Fruit fly (Drosophila melanogaster) whole organism, wandering third instar larva: ENCODE results near the gene acj6.

Source experiments
- Abd-B ChIP-seq: fragments of >200 bp; optimal IDR thresholded peaks from 2 replicates; lab custom pipeline; 2017; ENCODE audit warnings: missing biosample characterization, missing genetic modification characterization
- CG32264 ChIP-seq: fragments of 200-800 bp; sonication (Bioruptor generic); optimal IDR thresholded peaks from 2 replicates; lab custom pipeline; 2016; ENCODE audit warnings: missing biosample characterization, missing genetic modification characterization
- CG9705 ChIP-seq: fragments of 200-800 bp; sonication (Bioruptor generic); optimal IDR thresholded peaks from 2 replicates; lab custom pipeline; 2018; ENCODE audit warnings: missing biosample characterization, mild to moderate bottlenecking, missing genetic modification characterization
- CrebA ChIP-seq: fragments of 200-800 bp; sonication (Bioruptor generic); optimal IDR thresholded peaks from 2 replicates; lab custom pipeline; 2016; ENCODE audit warnings: missing biosample characterization, mild to moderate bottlenecking, missing genetic modification characterization, borderline replicate concordance
- Dfd ChIP-seq: fragments of >200 bp; optimal IDR thresholded peaks from 2 replicates; lab custom pipeline; 2017; ENCODE audit warnings: missing biosample characterization, missing genetic modification characterization
- Dif ChIP-seq: fragments of 200-275, 200-300 bp; sonication (Bioruptor generic); optimal IDR thresholded peaks from 2 replicates; lab custom pipeline; 2018; ENCODE audit warnings: missing biosample characterization, missing genetic modification characterization; ENCODE audit not compliant: partially characterized antibody
- GATAd ChIP-seq: sonication (Bioruptor generic); optimal IDR thresholded peaks from 2 replicates; lab custom pipeline; 2016; ENCODE audit warnings: missing biosample characterization, missing genetic modification characterization
- HLH106 ChIP-seq: fragments of 200-800 bp; optimal IDR thresholded peaks from 3 replicates; lab custom pipeline; 2019; ENCODE audit warnings: missing biosample characterization, mild to moderate bottlenecking, missing genetic modification characterization, moderate library complexity
- Hnf4 ChIP-seq: fragments of 200-800 bp; sonication (Bioruptor generic); optimal IDR thresholded peaks from 2 replicates; lab custom pipeline; 2016; ENCODE audit warnings: missing biosample characterization, mild to moderate bottlenecking, missing genetic modification characterization
- Hr78 ChIP-seq: fragments of >200 bp; optimal IDR thresholded peaks from 2 replicates; lab custom pipeline; 2017; ENCODE audit warnings: missing biosample characterization, missing genetic modification characterization
- Hr83 ChIP-seq: fragments of 200-300 bp; sonication (Bioruptor generic); optimal IDR thresholded peaks from 2 replicates; lab custom pipeline; 2016; ENCODE audit warnings: missing biosample characterization, mild to moderate bottlenecking, missing genetic modification characterization, moderate library complexity; ENCODE audit not compliant: poor library complexity, severe bottlenecking
- Jra ChIP-seq: sonication (Bioruptor generic); optimal IDR thresholded peaks from 2 replicates; lab custom pipeline; 2016; ENCODE audit warnings: missing biosample characterization, missing genetic modification characterization
- Mio ChIP-seq: sonication (Bioruptor generic); optimal IDR thresholded peaks from 2 replicates; lab custom pipeline; 2016; ENCODE audit warnings: missing biosample characterization, missing genetic modification characterization
- Myc ChIP-seq: fragments of >200 bp; optimal IDR thresholded peaks from 2 replicates; lab custom pipeline; 2017
- N ChIP-seq: fragments of >200 bp; optimal IDR thresholded peaks from 2 replicates; lab custom pipeline; 2018; ENCODE audit warnings: missing biosample characterization, missing external identifiers, missing genetic modification characterization
- OdsH ChIP-seq: fragments of 200-800 bp; sonication (Bioruptor generic); optimal IDR thresholded peaks from 2 replicates; lab custom pipeline; 2016; ENCODE audit warnings: missing biosample characterization, mild to moderate bottlenecking, missing genetic modification characterization
- Rel ChIP-seq, 2 experiments: fragments of 200-800 bp; sonication (Bioruptor generic) in 1 of 2; optimal IDR thresholded peaks; 2 replicates in 1 of 2; 3 replicates in 1 of 2; lab custom pipeline; 2016 to 2019; ENCODE audit warnings: mild to moderate bottlenecking in 2 of 2, missing biosample characterization in 2 of 2, missing genetic modification characterization in 2 of 2, moderate library complexity in 1 of 2
- Sp1 ChIP-seq: fragments of 200-800 bp; sonication (Bioruptor generic); optimal IDR thresholded peaks from 3 replicates; lab custom pipeline; 2019; ENCODE audit warnings: missing biosample characterization, mild to moderate bottlenecking, missing genetic modification characterization, moderate library complexity
- Vsx2 ChIP-seq: fragments of 200-300, 225-300 bp; sonication (Bioruptor generic); optimal IDR thresholded peaks from 2 replicates; lab custom pipeline; 2018; ENCODE audit warnings: missing biosample characterization, missing genetic modification characterization; ENCODE audit not compliant: partially characterized antibody
- br ChIP-seq: fragments of 200-800 bp; sonication (Bioruptor generic); optimal IDR thresholded peaks from 2 replicates; lab custom pipeline; 2016; ENCODE audit warnings: missing biosample characterization, missing genetic modification characterization
- brk ChIP-seq: fragments of 200-800 bp; sonication (Bioruptor generic); optimal IDR thresholded peaks from 2 replicates; lab custom pipeline; 2016; ENCODE audit warnings: missing biosample characterization, mild to moderate bottlenecking, missing genetic modification characterization
- dl ChIP-seq, 2 experiments: fragments of 175-275, 200-275 bp in 1 of 2; fragments of 200-275 bp in 1 of 2; sonication (Bioruptor generic); optimal IDR thresholded peaks; lab custom pipeline; 2018; ENCODE audit warnings: mild to moderate bottlenecking in 2 of 2, missing biosample characterization in 2 of 2, missing genetic modification characterization in 2 of 2, moderate library complexity in 2 of 2; ENCODE audit not compliant: partially characterized antibody in 2 of 2, insufficient read depth in 1 of 2
- dmrt93B ChIP-seq: fragments of 200-800 bp; sonication (Bioruptor generic); optimal IDR thresholded peaks from 2 replicates; lab custom pipeline; 2018; ENCODE audit warnings: missing biosample characterization, mild to moderate bottlenecking, missing genetic modification characterization
- dsf ChIP-seq: sonication (Bioruptor generic); optimal IDR thresholded peaks from 2 replicates; lab custom pipeline; 2016; ENCODE audit warnings: missing biosample characterization, missing genetic modification characterization, borderline replicate concordance
- ey ChIP-seq: fragments of 200-800 bp; sonication (Bioruptor generic); optimal IDR thresholded peaks from 2 replicates; lab custom pipeline; 2016; ENCODE audit warnings: missing biosample characterization, missing genetic modification characterization
- foxo ChIP-seq, 2 experiments: fragments of 200-800 bp; sonication (Bioruptor generic); optimal IDR thresholded peaks; 2 replicates in 1 of 2; 3 replicates in 1 of 2; lab custom pipeline; 2016 to 2017; ENCODE audit warnings: missing biosample characterization in 2 of 2, missing genetic modification characterization in 2 of 2
- fru ChIP-seq: fragments of 200-800 bp; sonication (Bioruptor generic); optimal IDR thresholded peaks from 3 replicates; lab custom pipeline; 2016; ENCODE audit warnings: missing biosample characterization, mild to moderate bottlenecking, missing genetic modification characterization
- h ChIP-seq: fragments of 200-800 bp; sonication (Bioruptor generic); optimal IDR thresholded peaks from 3 replicates; lab custom pipeline; 2016; ENCODE audit warnings: missing biosample characterization, mild to moderate bottlenecking, missing genetic modification characterization
- jim ChIP-seq: fragments of 175-275, 200-325 bp; sonication (Bioruptor generic); optimal IDR thresholded peaks from 2 replicates; lab custom pipeline; 2016; ENCODE audit warnings: missing biosample characterization, mild to moderate bottlenecking, missing genetic modification characterization
- lola ChIP-seq: fragments of >200 bp; optimal IDR thresholded peaks from 2 replicates; lab custom pipeline; 2017; ENCODE audit warnings: missing biosample characterization, missing genetic modification characterization
- pan ChIP-seq: fragments of >200 bp; optimal IDR thresholded peaks from 2 replicates; lab custom pipeline; 2017
- psq ChIP-seq: fragments of 200-800 bp; sonication (Bioruptor generic); optimal IDR thresholded peaks from 3 replicates; lab custom pipeline; 2017; ENCODE audit warnings: missing biosample characterization, mild to moderate bottlenecking, missing genetic modification characterization, moderate library complexity
- rgr ChIP-seq: fragments of 200-800 bp; sonication (Bioruptor generic); optimal IDR thresholded peaks from 3 replicates; lab custom pipeline; 2016; ENCODE audit warnings: missing biosample characterization, mild to moderate bottlenecking, missing genetic modification characterization
- sage ChIP-seq: fragments of 200-800 bp; sonication (Bioruptor generic); optimal IDR thresholded peaks from 2 replicates; lab custom pipeline; 2016; ENCODE audit warnings: missing biosample characterization, mild to moderate bottlenecking, missing genetic modification characterization
- sv ChIP-seq: fragments of 200-800 bp; sonication (Bioruptor generic); optimal IDR thresholded peaks from 3 replicates; lab custom pipeline; 2016; ENCODE audit warnings: missing biosample characterization, missing genetic modification characterization
- tai ChIP-seq: sonication (Bioruptor generic); optimal IDR thresholded peaks from 2 replicates; lab custom pipeline; 2016; ENCODE audit warnings: missing biosample characterization, missing genetic modification characterization
- usp ChIP-seq: fragments of >200 bp; optimal IDR thresholded peaks from 2 replicates; lab custom pipeline; 2017; ENCODE audit warnings: missing biosample characterization, missing genetic modification characterization
- woc ChIP-seq: sonication (Bioruptor generic); optimal IDR thresholded peaks from 2 replicates; lab custom pipeline; 2016; ENCODE audit warnings: missing biosample characterization, mild to moderate bottlenecking, missing genetic modification characterization

Gene acj6

DNA sequence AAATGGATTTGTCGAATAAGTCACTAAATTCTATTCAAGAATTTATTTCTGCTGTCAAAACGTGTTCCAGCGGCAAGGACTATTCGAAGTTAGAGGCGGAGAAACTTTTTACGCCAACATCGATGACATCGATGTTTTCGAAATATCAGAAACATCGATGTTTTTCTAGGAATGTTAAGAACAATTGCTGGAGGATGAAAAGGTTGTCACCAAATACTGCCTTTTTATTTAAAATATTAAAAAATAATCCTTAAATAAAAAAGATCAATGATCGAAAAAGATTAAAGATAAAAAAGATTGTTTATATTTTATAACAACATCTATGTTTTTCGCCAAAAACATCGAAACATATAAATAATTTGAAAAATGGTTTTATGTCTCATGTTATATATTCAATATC, 36.8 kb downstream of the acj6 start, which contains the start of gene CG9123:
Gene CG9123 (minus strand): TSS at position 101 of the 400 bp plus-strand sequence.
- TF ChIP-seq Dfd (GFP tag; lab: Kevin White, UChicago) = no peak
- no peak for TF ChIP-seq CG9705
- TF ChIP-seq Rel (GFP tag; optimal IDR thresholded peaks at IDR 0.05; lab: Kevin White, UChicago) = no peak
- TF ChIP-seq Rel (tag; optimal IDR thresholded peaks at IDR 0.05; lab: Kevin White, UChicago) = no peak
- no peak for TF ChIP-seq Myc (lab: Kevin White, UChicago)
- TF ChIP-seq Mio (GFP tag; lab: Kevin White, UChicago) = no peak
- no peak for TF ChIP-seq sv (GFP tag; lab: Kevin White, UChicago)
- TF ChIP-seq ey (GFP tag; lab: Kevin White, UChicago) = no peak
- TF ChIP-seq psq = no peak
- TF ChIP-seq OdsH (GFP tag; lab: Kevin White, UChicago) = no peak
- TF ChIP-seq woc (GFP tag; lab: Kevin White, UChicago) = no peak
- no peak for TF ChIP-seq dsf (GFP tag; lab: Kevin White, UChicago)

- TF ChIP-seq N (GFP tag; lab: Kevin White, UChicago) (no peak), woc (GFP tag; lab: Kevin White, UChicago) (peak; percentile 9), rgr (peak; percentile 39), Hr83 (GFP tag; lab: Kevin White, UChicago) (no peak), HLH106 (tag; lab: Kevin White, UChicago) (peak; percentile 58), Vsx2 (GFP tag; lab: Kevin White, UChicago) (no peak), dmrt93B (GFP tag; lab: Kevin White, UChicago) (no peak), Rel (GFP tag; optimal IDR thresholded peaks at IDR 0.05; lab: Kevin White, UChicago) (no peak), Rel (tag; optimal IDR thresholded peaks at IDR 0.05; lab: Kevin White, UChicago) (peak; percentile 9), sage (GFP tag; lab: Kevin White, UChicago) (no peak), ey (GFP tag; lab: Kevin White, UChicago) (peak; percentile 56), Sp1 (GFP tag; lab: Kevin White, UChicago) (peak; percentile 66), jim (GFP tag; lab: Kevin White, UChicago) (no peak), Mio (GFP tag; lab: Kevin White, UChicago) (no peak), Dfd (GFP tag; lab: Kevin White, UChicago) (no peak), usp (GFP tag; lab: Kevin White, UChicago) (no peak), CG32264 (GFP tag; lab: Kevin White, UChicago) (no peak), fru (peak; percentile 56), dl (GFP tag; optimal IDR thresholded peaks at IDR 0.05; lab: Kevin White, UChicago; ENCODE audit: insufficient read depth in 1 of 2, partially characterized antibody in 2 of 2) (no peak), GATAd (no peak), foxo (GFP tag; optimal IDR thresholded peaks at IDR 0.05; lab: Kevin White, UChicago) (peak in 1 of 2 experiments; percentile 58), CrebA (GFP tag; lab: Kevin White, UChicago) (no peak), Dif (no peak), h (GFP tag; lab: Kevin White, UChicago) (peak; percentile 69), pan (no peak), dsf (GFP tag; lab: Kevin White, UChicago) (no peak), CG9705 (no peak), br (GFP tag; lab: Kevin White, UChicago) (peak; percentile 59), tai (no peak), Myc (lab: Kevin White, UChicago) (no peak), sv (GFP tag; lab: Kevin White, UChicago) (no peak), lola (GFP tag; lab: Kevin White, UChicago) (no peak), psq (peak; percentile 39), brk (no peak), Hr78 (GFP tag; lab: Kevin White, UChicago) (no peak), Jra (GFP tag; lab: Kevin White, UChicago) (no peak), OdsH (GFP tag; lab: Kevin White, UChicago) (peak; percentile 60), Abd-B (GFP tag; lab: Kevin White, UChicago) (no peak), Hnf4 (no peak)
Observed at dm6 chrX:15335845-15336453, 42.9 kb downstream of the acj6 start.
